Fruit fly (Drosophila melanogaster): ENCODE measurements around the gene CG4911.
A peak's percentile ranks its signal among the peaks of the same experiment; 100 is the strongest.

Gene CG4911

DNA sequence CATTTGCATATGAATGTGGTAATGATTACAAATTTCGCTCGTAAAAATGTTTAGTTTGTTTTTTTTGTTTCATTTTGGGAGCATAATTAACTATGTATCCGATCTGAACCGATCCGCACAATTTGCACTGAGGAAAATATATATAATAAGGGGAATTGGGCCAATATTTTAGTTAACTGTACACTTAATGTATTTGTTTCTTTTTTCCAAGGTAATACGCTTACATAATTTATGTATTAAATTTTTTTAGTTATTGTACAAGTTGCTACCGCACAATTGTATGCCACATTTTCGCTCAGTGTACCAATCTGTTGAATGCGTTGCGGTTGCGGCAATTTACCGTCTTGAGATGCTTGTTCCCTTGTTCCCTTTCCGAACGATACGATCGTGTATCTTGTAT is 46.9 kb downstream of the CG4911 start (continued):
- TF ChIP-seq Vsx1 (GFP tag; optimal IDR thresholded peaks at IDR 0.05) (peak; percentile 81), CG9817 (tag; optimal IDR thresholded peaks at IDR 0.05) (peak; percentile 71), CG6689 (GFP tag; IDR thresholded peaks at IDR 0.05) (peak; percentile 92), Mad (GFP tag; optimal IDR thresholded peaks at IDR 0.05) (peak; percentile 72), mirr (GFP tag; optimal IDR thresholded peaks at IDR 0.05) (no peak), CG11560 (tag; IDR thresholded peaks at IDR 0.05) (peak; percentile 76; the same call in 2 of the 3 replicates), Sry-β (GFP tag; optimal IDR thresholded peaks at IDR 0.05) (no peak), crp (GFP tag; optimal IDR thresholded peaks at IDR 0.05) (peak in 1 of 2 experiments; percentile 30), CG17912 (GFP tag; optimal IDR thresholded peaks at IDR 0.05) (peak; percentile 34), Hmr (GFP tag; optimal IDR thresholded peaks at IDR 0.05) (peak; percentile 68), CG10274 (GFP tag; optimal IDR thresholded peaks at IDR 0.05) (peak; percentile 18), Atf6 (GFP tag; IDR thresholded peaks at IDR 0.05) (peak; percentile 83), CG2120 (GFP tag; optimal IDR thresholded peaks at IDR 0.05) (peak; percentile 81), fu2 (GFP tag; optimal IDR thresholded peaks at IDR 0.05) (peak; percentile 51), Hand (GFP tag; optimal IDR thresholded peaks at IDR 0.05) (peak; percentile 48), pb (GFP tag; optimal IDR thresholded peaks at IDR 0.05) (peak; percentile 52), CG9727 (GFP tag; optimal IDR thresholded peaks at IDR 0.05) (peak; percentile 85), CG8765 (GFP tag; IDR thresholded peaks at IDR 0.05) (peak; percentile 80), CkIIα-i1 (GFP tag; IDR thresholded peaks at IDR 0.05) (no peak), Xbp1 (GFP tag; optimal IDR thresholded peaks at IDR 0.05) (peak; percentile 82), bcd (GFP tag; optimal IDR thresholded peaks at IDR 0.05) (peak; percentile 74), jumu (GFP tag; optimal IDR thresholded peaks at IDR 0.05) (peak; percentile 67), CG8478 (optimal IDR thresholded peaks at IDR 0.05) (no peak), btn (GFP tag; optimal IDR thresholded peaks at IDR 0.05) (peak; percentile 60), vfl (GFP tag; optimal IDR thresholded peaks at IDR 0.05) (peak; percentile 69), CG12155 (GFP tag; optimal IDR thresholded peaks at IDR 0.05) (peak; percentile 72), CG11398 (GFP tag; optimal IDR thresholded peaks at IDR 0.05) (peak; percentile 63), CG1602 (GFP tag; optimal IDR thresholded peaks at IDR 0.05) (peak; percentile 68), CG12391 (tag; optimal IDR thresholded peaks at IDR 0.05) (peak; percentile 85), CG12219 (GFP tag; optimal IDR thresholded peaks at IDR 0.05) (peak; percentile 83), ab (GFP tag; optimal IDR thresholded peaks at IDR 0.05) (peak; percentile 37), Dip3 (GFP tag; optimal IDR thresholded peaks at IDR 0.05) (peak; percentile 69), tin (GFP tag; optimal IDR thresholded peaks at IDR 0.05) (peak; percentile 82), CG31365 (tag; optimal IDR thresholded peaks at IDR 0.05) (peak; percentile 32), bab2 (GFP tag; optimal IDR thresholded peaks at IDR 0.05) (peak; percentile 83), pnt (GFP tag; optimal IDR thresholded peaks at IDR 0.05) (peak; percentile 68), CG14441 (GFP tag; IDR thresholded peaks at IDR 0.05) (peak; percentile 90), prd (optimal IDR thresholded peaks at IDR 0.05) (no peak), prd (GFP tag; IDR thresholded peaks at IDR 0.05) (peak; percentile 94), CG11247 (GFP tag; IDR thresholded peaks at IDR 0.05) (peak; percentile 78), Oaz (GFP tag; IDR thresholded peaks at IDR 0.05) (peak; percentile 78), Drgx (GFP tag; IDR thresholded peaks at IDR 0.05) (no peak), fru (optimal IDR thresholded peaks at IDR 0.05) (no peak), CG4730 (GFP tag; IDR thresholded peaks at IDR 0.05) (peak; percentile 89), Dip2 (GFP tag; IDR thresholded peaks at IDR 0.05) (0 out of 2 replicates have a peak, but pooled peaks have one; percentile 20), CG7786 (GFP tag; optimal IDR thresholded peaks at IDR 0.05) (peak; percentile 66), en (GFP tag; optimal IDR thresholded peaks at IDR 0.05) (peak; percentile 61), grn (GFP tag; optimal IDR thresholded peaks at IDR 0.05) (peak; percentile 89), CG10979 (tag; optimal IDR thresholded peaks at IDR 0.05) (peak; percentile 87), CG34422 (GFP tag; IDR thresholded peaks at IDR 0.05) (peak; percentile 92), zf30C (GFP tag; optimal IDR thresholded peaks at IDR 0.05) (peak; percentile 59), CG6683 (GFP tag; optimal IDR thresholded peaks at IDR 0.05) (peak; percentile 49), CG43689 (GFP tag; IDR thresholded peaks at IDR 0.05) (peak; percentile 86)
